Fruit fly (Drosophila melanogaster): ENCODE measurements around the gene RhoGEF4.

- TF ChIP-seq psq (optimal IDR thresholded peaks at IDR 0.05): no peak
- no peak for TF ChIP-seq ttk (optimal IDR thresholded peaks at IDR 0.05)
- TF ChIP-seq Sin3A (optimal IDR thresholded peaks at IDR 0.05): no peak
- no peak for TF ChIP-seq Myc (optimal IDR thresholded peaks at IDR 0.05)
Measured at dm6 chr3L:7283541-7283940, 39.7 kb downstream of the RhoGEF4 start.

All from Kc167 (cell line).